Fruit fly (Drosophila melanogaster): ENCODE measurements around the gene Ubc84D.

DNA sequence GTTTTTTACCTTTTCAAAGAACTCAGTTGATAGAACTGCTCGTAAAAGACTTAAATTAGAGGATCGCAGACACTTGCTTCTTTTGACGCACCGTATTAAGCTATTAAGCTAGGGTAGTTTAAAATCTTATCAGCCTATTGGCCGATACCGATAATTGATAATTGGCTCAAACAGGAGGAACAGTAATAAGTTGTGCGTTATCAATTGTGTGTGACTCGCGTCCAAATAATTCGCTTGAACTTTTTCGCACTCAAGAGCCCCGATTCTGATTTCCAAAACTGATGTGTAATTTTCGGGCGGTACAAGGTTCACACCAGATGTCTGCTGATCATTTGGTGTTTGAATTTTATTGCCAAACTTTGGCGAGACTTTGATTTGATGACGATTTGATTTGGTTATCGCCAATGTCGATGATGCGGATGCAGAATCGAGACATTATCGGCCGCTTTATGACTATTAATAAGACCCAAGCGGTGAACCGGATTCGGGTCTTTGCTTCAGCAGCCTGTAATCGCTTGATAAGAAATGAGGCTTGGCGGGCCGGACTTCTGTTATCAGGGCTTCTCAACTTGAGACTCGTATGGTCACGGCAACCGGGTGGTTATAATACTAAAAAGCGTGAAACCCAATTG is 4.9 kb downstream of the Ubc84D start:
- TF ChIP-seq Bdp1 (GFP tag; optimal IDR thresholded peaks at IDR 0.05), result no peak
- no peak for TF ChIP-seq CG11093 (GFP tag; IDR thresholded peaks at IDR 0.05)
- no peak for TF ChIP-seq CG30403 (GFP tag; optimal IDR thresholded peaks at IDR 0.05)
- no peak for TF ChIP-seq H2.0 (GFP tag; IDR thresholded peaks at IDR 0.05)
- TF ChIP-seq Awh (GFP tag; IDR thresholded peaks at IDR 0.05), result no peak
- TF ChIP-seq pan (optimal IDR thresholded peaks at IDR 0.05), result no peak
- no peak for TF ChIP-seq pan (GFP tag; optimal IDR thresholded peaks at IDR 0.05 in 1 of 2, IDR thresholded peaks at IDR 0.05 in 1 of 2)
- TF ChIP-seq Dll (GFP tag; IDR thresholded peaks at IDR 0.05; ENCODE audit: partially characterized antibody), result no peak
- no peak for TF ChIP-seq Six4 (GFP tag; optimal IDR thresholded peaks at IDR 0.05)
- no peak for TF ChIP-seq Camta (GFP tag; optimal IDR thresholded peaks at IDR 0.05)
- no peak for TF ChIP-seq ara (GFP tag; IDR thresholded peaks at IDR 0.05)
- no peak for TF ChIP-seq CG18764 (GFP tag; optimal IDR thresholded peaks at IDR 0.05)
- no peak for TF ChIP-seq Tbp (GFP tag; optimal IDR thresholded peaks at IDR 0.05)
- TF ChIP-seq tio (GFP tag; optimal IDR thresholded peaks at IDR 0.05), result no peak
- TF ChIP-seq ttk (GFP tag; IDR thresholded peaks at IDR 0.05), result no peak
